Worm (Caenorhabditis elegans): ENCODE measurements around the gene ugtp-1.

- TF ChIP-seq ceh-13 (GFP tag; optimal IDR thresholded peaks at IDR 0.05) (no peak), ama-1 (optimal IDR thresholded peaks at IDR 0.05) (no peak), flt-1 (GFP tag; IDR thresholded peaks at IDR 0.05) (no peak), hmbx-1 (tag; optimal IDR thresholded peaks at IDR 0.05) (no peak), tbx-37 (GFP tag; conservative IDR thresholded peaks at IDR 0.05) (no peak), ceh-36 (tag; optimal IDR thresholded peaks at IDR 0.05) (no peak), F13C5.2 (tag; optimal IDR thresholded peaks at IDR 0.05) (no peak), hmg-4 (GFP tag; optimal IDR thresholded peaks at IDR 0.05) (no peak), ets-7 (tag; optimal IDR thresholded peaks at IDR 0.05) (no peak), tbx-11 (GFP tag; IDR thresholded peaks at IDR 0.05) (no peak)
Observed at ce11 chrIII:8704765-8705164, 45.7 kb downstream of the ugtp-1 start, which contains the start of gene B0303.16.

All from whole organism, early embryonic.